Fruit fly (Drosophila melanogaster): ENCODE data around the gene CG1640.

dm6 chrX:13372512-13372911, 2.1 kb downstream of the CG1640 start:
- TF ChIP-seq psq (optimal IDR thresholded peaks at IDR 0.05), result no peak
- TF ChIP-seq Myc (optimal IDR thresholded peaks at IDR 0.05), result no peak
- no peak for TF ChIP-seq insv (optimal IDR thresholded peaks at IDR 0.05)

Data from Kc167 (cell line).